Worm (Caenorhabditis elegans) whole organism, mixed stage, embryonic: ENCODE results near the gene K09C6.3.

ENCODE experiments used
- blmp-1 ChIP-seq: fragments of 150-350 bp; optimal IDR thresholded peaks from 2 replicates; lab custom pipeline; 2014; ENCODE audit warnings: missing biosample characterization, missing genetic modification characterization
- cnd-1 ChIP-seq: fragments of 200-800 bp; sonication (Bioruptor generic); optimal IDR thresholded peaks from 2 replicates; lab custom pipeline; 2018; ENCODE audit warnings: mild to moderate bottlenecking, missing genetic modification characterization, missing compliant biosample characterization
- drap-1 ChIP-seq: fragments of 200-800 bp; sonication (Bioruptor generic); optimal IDR thresholded peaks from 3 replicates; lab custom pipeline; 2018; ENCODE audit warnings: mild to moderate bottlenecking, missing genetic modification characterization, missing compliant biosample characterization
- elt-3 ChIP-seq: fragments of 150-350 bp; optimal IDR thresholded peaks from 2 replicates; lab custom pipeline; 2014; ENCODE audit warnings: missing biosample characterization, missing genetic modification characterization
- nhr-12 ChIP-seq: fragments of 150-350 bp; optimal IDR thresholded peaks from 2 replicates; lab custom pipeline; 2014; ENCODE audit warnings: missing biosample characterization, missing genetic modification characterization
- nhr-28 ChIP-seq: fragments of 150-350 bp; optimal IDR thresholded peaks from 2 replicates; lab custom pipeline; 2014; ENCODE audit warnings: missing biosample characterization, missing genetic modification characterization
- pha-4 ChIP-seq: fragments of 150-350 bp; optimal IDR thresholded peaks from 2 replicates; lab custom pipeline; 2018; ENCODE audit warnings: missing biosample characterization, missing genetic modification reagents, missing genetic modification characterization
- sptf-1 ChIP-seq: sonication (generic microtip); optimal IDR thresholded peaks from 2 replicates; lab custom pipeline; 2017; ENCODE audit warnings: mild to moderate bottlenecking, missing genetic modification characterization, moderate library complexity, missing compliant biosample characterization

DNA sequence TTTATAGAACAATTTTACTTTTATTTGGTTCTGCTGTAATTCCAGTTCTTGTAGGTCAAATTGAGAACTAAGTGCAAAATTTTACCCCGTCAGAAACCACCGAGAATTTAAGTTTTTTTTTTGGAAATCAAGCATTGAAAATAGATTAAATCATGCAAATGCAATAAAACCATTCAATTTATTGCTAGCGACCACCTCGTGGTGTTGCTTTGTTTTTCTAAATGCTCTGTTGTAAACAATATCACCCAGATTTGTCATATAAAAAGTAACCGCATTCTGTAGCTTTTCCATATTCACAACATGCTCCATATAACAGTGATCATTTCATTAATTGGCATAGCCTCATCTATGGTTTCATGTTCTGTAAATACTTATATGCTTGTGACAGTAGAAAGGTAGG, 2.8 kb upstream of the K09C6.3 start, which contains the start of gene srbc-12:
- TF ChIP-seq elt-3 (no peak), nhr-12 (tag; lab: Kevin White, UChicago) (no peak), drap-1 (GFP tag; lab: Kevin White, UChicago) (no peak), cnd-1 (no peak), pha-4 (tag; lab: Kevin White, UChicago) (no peak), nhr-28 (tag; lab: Kevin White, UChicago) (no peak), sptf-1 (tag; lab: Kevin White, UChicago) (no peak), blmp-1 (tag; lab: Kevin White, UChicago) (no peak)
